Fruit fly (Drosophila melanogaster) whole organism, embryonic: ENCODE measurements around the gene Lamtor4.

Experiments
- Ada2b ChIP-seq: fragments of 200-800 bp; sonication (Bioruptor generic); IDR thresholded peaks from 2 replicates; pipeline ENCODE4 v1.3.6; 2022; ENCODE audit warnings: missing biosample characterization, missing genetic modification characterization
- Antp ChIP-seq: fragments of 200-800 bp; sonication (Bioruptor generic); optimal IDR thresholded peaks from 3 replicates; lab custom pipeline; 2016; ENCODE audit warnings: missing biosample characterization, missing genetic modification characterization
- Atf3 ChIP-seq: fragments of 200-800 bp; sonication (Bioruptor generic); optimal IDR thresholded peaks from 3 replicates; lab custom pipeline; 2016; ENCODE audit warnings: missing biosample characterization, missing genetic modification characterization
- B-H2 ChIP-seq: fragments of 200-800 bp; sonication (Bioruptor generic); optimal IDR thresholded peaks from 2 replicates; lab custom pipeline; 2018; ENCODE audit warnings: missing biosample characterization, mild to moderate bottlenecking, missing genetic modification characterization
- Bdp1 ChIP-seq: fragments of 200-800 bp; sonication (Bioruptor generic); optimal IDR thresholded peaks from 3 replicates; lab custom pipeline; 2016; ENCODE audit warnings: missing biosample characterization, missing genetic modification characterization
- CG1024 ChIP-seq: fragments of 200-800 bp; sonication (Bioruptor generic); IDR thresholded peaks from 2 replicates; pipeline ENCODE4 v1.3.6; 2022; ENCODE audit warnings: missing biosample characterization, missing genetic modification characterization
- CG10462 ChIP-seq: fragments of 200-800 bp; sonication (Bioruptor generic); optimal IDR thresholded peaks from 2 replicates; lab custom pipeline; 2016; ENCODE audit warnings: missing biosample characterization, missing genetic modification characterization
- CG10959 ChIP-seq: fragments of 200-800 bp; sonication (Bioruptor generic); IDR thresholded peaks from 2 replicates; pipeline ENCODE4 v1.3.6; 2022; ENCODE audit warnings: missing biosample characterization, missing genetic modification characterization
- CG10979 ChIP-seq: fragments of 200-800 bp; sonication (Bioruptor generic); optimal IDR thresholded peaks from 2 replicates; lab custom pipeline; 2018; ENCODE audit warnings: missing biosample characterization, mild to moderate bottlenecking, missing genetic modification characterization, moderate library complexity
- CG1233 ChIP-seq: fragments of 200-800 bp; sonication (Bioruptor generic); optimal IDR thresholded peaks from 4 replicates; lab custom pipeline; 2018; ENCODE audit warnings: missing biosample characterization, mild to moderate bottlenecking, missing genetic modification characterization
- CG15269 ChIP-seq: fragments of 200-800 bp; sonication (Bioruptor generic); optimal IDR thresholded peaks from 2 replicates; lab custom pipeline; 2018; ENCODE audit warnings: missing biosample characterization, mild to moderate bottlenecking, missing genetic modification characterization, moderate library complexity
- CG1529 ChIP-seq: fragments of 200-800 bp; sonication (Bioruptor generic); optimal IDR thresholded peaks from 3 replicates; lab custom pipeline; 2018; ENCODE audit warnings: missing biosample characterization, missing genetic modification characterization
- CG17328 ChIP-seq: fragments of 200-800 bp; sonication (Bioruptor generic); IDR thresholded peaks from 2 replicates; pipeline ENCODE4 v1.3.6; 2022; ENCODE audit warnings: missing biosample characterization, missing genetic modification characterization
- CG17829 ChIP-seq: fragments of 200-800 bp; optimal IDR thresholded peaks from 2 replicates; lab custom pipeline; 2019; ENCODE audit warnings: missing biosample characterization, mild to moderate bottlenecking, missing genetic modification characterization, moderate library complexity
- CG2120 ChIP-seq: fragments of 200-800 bp; sonication (Bioruptor generic); optimal IDR thresholded peaks from 3 replicates; lab custom pipeline; 2016; ENCODE audit warnings: missing biosample characterization, missing genetic modification characterization
- CG30403 ChIP-seq: fragments of 200-800 bp; sonication (Bioruptor generic); optimal IDR thresholded peaks from 3 replicates; lab custom pipeline; 2016; ENCODE audit warnings: missing biosample characterization, missing genetic modification characterization
- CG3281 ChIP-seq: fragments of 200-800 bp; sonication (Bioruptor generic); optimal IDR thresholded peaks from 3 replicates; lab custom pipeline; 2017; ENCODE audit warnings: missing biosample characterization, mild to moderate bottlenecking, missing genetic modification characterization
- CG4404 ChIP-seq: fragments of 200-800 bp; sonication (Bioruptor generic); IDR thresholded peaks from 2 replicates; pipeline ENCODE4 v1.3.6; 2022; ENCODE audit warnings: missing biosample characterization, missing genetic modification characterization
- CG4730 ChIP-seq: fragments of 200-800 bp; sonication (Bioruptor generic); IDR thresholded peaks from 2 replicates; pipeline ENCODE4 v1.3.6; 2022; ENCODE audit warnings: missing biosample characterization, missing genetic modification characterization
- CG7372 ChIP-seq: fragments of 200-800 bp; sonication (Bioruptor generic); IDR thresholded peaks from 2 replicates; pipeline ENCODE4 v1.3.6; 2022; ENCODE audit warnings: missing biosample characterization, missing genetic modification characterization
- CG7839 ChIP-seq: fragments of 200-800 bp; sonication (Bioruptor generic); optimal IDR thresholded peaks from 3 replicates; lab custom pipeline; 2018; ENCODE audit warnings: missing biosample characterization, mild to moderate bottlenecking, missing genetic modification characterization, moderate library complexity
- CG7963 ChIP-seq: fragments of 200-800 bp; sonication (Bioruptor generic); IDR thresholded peaks from 3 replicates; pipeline ENCODE4 v1.3.6; 2022; ENCODE audit warnings: missing biosample characterization, missing genetic modification characterization; ENCODE audit not compliant: partially characterized antibody
- CG9215 ChIP-seq: fragments of 200-800 bp; sonication (Bioruptor generic); IDR thresholded peaks from 2 replicates; pipeline ENCODE4 v1.3.6; 2022; ENCODE audit warnings: missing biosample characterization, missing genetic modification characterization
- Dp ChIP-seq: fragments of 200-800 bp; sonication (Bioruptor generic); optimal IDR thresholded peaks from 2 replicates; lab custom pipeline; 2018; ENCODE audit warnings: missing biosample characterization, mild to moderate bottlenecking, missing genetic modification characterization, moderate library complexity
- Gug ChIP-seq: fragments of 200-800 bp; sonication (Bioruptor generic); IDR thresholded peaks from 4 replicates; pipeline ENCODE4 v1.3.6; 2022; ENCODE audit warnings: missing biosample characterization, missing genetic modification characterization
- HHEX ChIP-seq: fragments of 200-800 bp; sonication (Bioruptor generic); optimal IDR thresholded peaks from 3 replicates; lab custom pipeline; 2017; ENCODE audit warnings: missing biosample characterization, mild to moderate bottlenecking, missing genetic modification characterization, missing genetic modification reagents
- HLH3B ChIP-seq: fragments of 200-800 bp; sonication (Bioruptor generic); IDR thresholded peaks from 2 replicates; pipeline ENCODE4 v1.3.6; 2022; ENCODE audit warnings: missing biosample characterization, missing genetic modification characterization
- HLHmδ ChIP-seq: fragments of 200-800 bp; sonication (Bioruptor generic); optimal IDR thresholded peaks from 2 replicates; lab custom pipeline; 2018; ENCODE audit warnings: missing biosample characterization, mild to moderate bottlenecking, missing genetic modification characterization, moderate library complexity
- Hr78 ChIP-seq, 2 experiments: fragments of 200-800 bp in 1 of 2; fragments of >200 bp in 1 of 2; sonication (Bioruptor generic) in 1 of 2; optimal IDR thresholded peaks; 2 replicates each; lab custom pipeline; 2017 to 2019; ENCODE audit warnings: missing biosample characterization in 2 of 2, missing genetic modification characterization in 2 of 2, mild to moderate bottlenecking in 1 of 2, moderate library complexity in 1 of 2
- Med ChIP-seq: fragments of 200-800 bp; sonication (Bioruptor generic); peaks from one replicate; lab custom pipeline; 2016; ENCODE audit warnings: missing biosample characterization, missing genetic modification characterization, mild to moderate bottlenecking, inconsistent platforms, moderate library complexity
- NC2β ChIP-seq: fragments of 200-800 bp; sonication (Bioruptor generic); optimal IDR thresholded peaks from 2 replicates; lab custom pipeline; 2016; ENCODE audit warnings: missing biosample characterization, missing genetic modification characterization
- Nf-YA ChIP-seq: fragments of 200-800 bp; sonication (Bioruptor generic); IDR thresholded peaks from 2 replicates; pipeline ENCODE4 v1.3.6; 2022; ENCODE audit warnings: missing biosample characterization, missing genetic modification characterization
- Oli ChIP-seq: fragments of 200-800 bp; sonication (Bioruptor generic); optimal IDR thresholded peaks from 2 replicates; lab custom pipeline; 2018; ENCODE audit warnings: missing biosample characterization, mild to moderate bottlenecking, missing genetic modification characterization, moderate library complexity
- Ssrp ChIP-seq: fragments of 200-800 bp; sonication (Bioruptor generic); optimal IDR thresholded peaks from 2 replicates; lab custom pipeline; 2018; ENCODE audit warnings: missing biosample characterization, mild to moderate bottlenecking, missing genetic modification characterization, moderate library complexity
- TFAM ChIP-seq: fragments of 200-800 bp; sonication (Bioruptor generic); optimal IDR thresholded peaks from 2 replicates; lab custom pipeline; 2017; ENCODE audit warnings: missing biosample characterization, missing genetic modification characterization, inconsistent platforms
- Xrp1 ChIP-seq: fragments of 200-800 bp; sonication (Bioruptor generic); IDR thresholded peaks from 2 replicates; pipeline ENCODE4 v1.3.6; 2022; ENCODE audit warnings: missing biosample characterization, missing genetic modification characterization
- bab2 ChIP-seq: fragments of 200-800 bp; sonication (Bioruptor generic); optimal IDR thresholded peaks from 2 replicates; lab custom pipeline; 2016; ENCODE audit warnings: missing biosample characterization, missing genetic modification characterization
- ems ChIP-seq: fragments of 200-800 bp; sonication (Bioruptor generic); optimal IDR thresholded peaks from 3 replicates; lab custom pipeline; 2016; ENCODE audit warnings: missing biosample characterization, missing genetic modification characterization
- en ChIP-seq: fragments of 200-800 bp; sonication (Bioruptor generic); optimal IDR thresholded peaks from 2 replicates; lab custom pipeline; 2016; ENCODE audit warnings: missing biosample characterization, missing genetic modification characterization
- eve ChIP-seq, 2 experiments: fragments of >200 bp; optimal IDR thresholded peaks; 2 replicates each; lab custom pipeline; 2017; ENCODE audit warnings: missing biosample characterization in 2 of 2, missing genetic modification characterization in 2 of 2
- gcm ChIP-seq: fragments of 200-800 bp; sonication (Bioruptor generic); optimal IDR thresholded peaks from 2 replicates; lab custom pipeline; 2019; ENCODE audit warnings: missing biosample characterization, mild to moderate bottlenecking, missing genetic modification characterization, moderate library complexity
- grn ChIP-seq: fragments of 200-800 bp; sonication (Bioruptor generic); optimal IDR thresholded peaks from 3 replicates; lab custom pipeline; 2017; ENCODE audit warnings: missing biosample characterization, missing genetic modification characterization
- lilli ChIP-seq: fragments of 200-800 bp; sonication (Bioruptor generic); optimal IDR thresholded peaks from 3 replicates; lab custom pipeline; 2016; ENCODE audit warnings: missing biosample characterization, missing genetic modification characterization
- row ChIP-seq: fragments of 200-800 bp; sonication (Bioruptor generic); IDR thresholded peaks from 3 replicates; pipeline ENCODE4 v1.3.6; 2022; ENCODE audit warnings: missing biosample characterization, missing genetic modification characterization
- sob ChIP-seq: fragments of 200-800 bp; sonication (Bioruptor generic); IDR thresholded peaks from 2 replicates; pipeline ENCODE4 v1.3.6; 2022; ENCODE audit warnings: missing biosample characterization, missing genetic modification characterization
- stc ChIP-seq: fragments of 200-800 bp; sonication (Bioruptor generic); IDR thresholded peaks from 2 replicates; pipeline ENCODE4 v1.3.6; 2022; ENCODE audit warnings: missing biosample characterization, missing genetic modification characterization
- trem ChIP-seq: fragments of 200-800 bp; optimal IDR thresholded peaks from 3 replicates; lab custom pipeline; 2019; ENCODE audit warnings: missing biosample characterization, mild to moderate bottlenecking, missing genetic modification characterization, moderate library complexity
- trh ChIP-seq: fragments of 200-800 bp; sonication (Bioruptor generic); optimal IDR thresholded peaks from 2 replicates; lab custom pipeline; 2016; ENCODE audit warnings: missing biosample characterization, missing genetic modification characterization
- twi ChIP-seq: fragments of 200-800 bp; optimal IDR thresholded peaks from 2 replicates; lab custom pipeline; 2019; ENCODE audit warnings: missing biosample characterization, mild to moderate bottlenecking, missing genetic modification characterization, moderate library complexity
- unc-4 ChIP-seq: fragments of 200-800 bp; sonication (Bioruptor generic); IDR thresholded peaks from 2 replicates; pipeline ENCODE4 v1.3.6; 2022; ENCODE audit warnings: missing biosample characterization, missing genetic modification characterization; ENCODE audit not compliant: partially characterized antibody
- zf30C ChIP-seq: fragments of 200-800 bp; sonication (Bioruptor generic); optimal IDR thresholded peaks from 3 replicates; lab custom pipeline; 2018; ENCODE audit warnings: missing biosample characterization, mild to moderate bottlenecking, missing genetic modification characterization

Lamtor4 gene

DNA sequence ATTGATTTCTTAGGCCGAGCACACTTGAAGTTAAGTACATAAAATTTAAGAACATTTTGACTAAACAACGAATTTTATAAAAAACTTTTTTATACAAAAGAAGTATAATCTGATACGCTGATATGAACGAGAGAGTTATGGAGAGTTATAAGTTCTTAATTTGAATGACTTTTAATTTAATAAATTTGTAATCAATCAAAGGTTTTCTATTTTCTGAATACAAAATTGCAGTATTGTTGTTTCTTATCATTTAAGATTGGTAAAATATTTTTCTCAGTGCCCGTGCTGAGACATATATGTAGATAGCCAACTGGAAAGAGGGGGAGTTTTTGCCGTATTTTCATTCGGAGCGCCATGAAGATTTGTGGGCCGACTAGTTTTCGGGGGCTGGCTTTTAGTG is 23.6 kb upstream of the Lamtor4 start (continued):
- TF ChIP-seq gcm (GFP tag; lab: Kevin White, UChicago) (peak; percentile 19), CG7963 (GFP tag; lab: Robert Waterston, UW) (no peak), CG10959 (no peak), CG1233 (GFP tag; lab: Kevin White, UChicago) (no peak), unc-4 (no peak), grn (GFP tag; lab: Kevin White, UChicago) (no peak), CG3281 (no peak), eve (GFP tag; optimal IDR thresholded peaks at IDR 0.05; lab: Kevin White, UChicago) (no peak), CG4730 (no peak), TFAM (GFP tag; lab: Kevin White, UChicago) (no peak), Dp (GFP tag; lab: Kevin White, UChicago) (no peak), Ada2b (no peak), trh (GFP tag; lab: Kevin White, UChicago) (no peak), HHEX (GFP tag; lab: Kevin White, UChicago) (no peak), sob (GFP tag; lab: Robert Waterston, UW) (no peak)
- TF ChIP-seq, all 482 proteins: peak for 84

DNA sequence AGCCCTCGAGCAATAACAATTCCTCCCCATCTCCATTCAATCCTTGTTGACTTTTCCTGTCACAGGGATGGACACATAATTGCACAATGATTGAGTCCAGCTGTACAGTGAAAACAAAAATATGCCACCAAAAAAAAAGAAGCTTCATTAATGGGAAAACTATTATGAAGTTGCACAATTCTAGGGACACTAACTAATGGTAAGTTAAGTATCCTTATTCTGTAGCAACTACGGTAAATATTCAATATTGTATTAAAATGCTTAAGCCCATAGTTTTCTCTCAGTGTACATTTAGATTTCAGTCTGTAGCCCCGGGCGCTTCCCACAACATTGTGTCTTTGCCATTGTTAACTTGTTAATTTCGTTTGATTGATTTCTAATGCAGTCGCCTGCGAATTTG is 21.7 kb upstream of the Lamtor4 start:
- TF ChIP-seq eve (GFP tag; optimal IDR thresholded peaks at IDR 0.05; lab: Kevin White, UChicago) (peak in 1 of 2 experiments; percentile 47), CG7372 (GFP tag; lab: Robert Waterston, UW) (0 out of 2 replicates have a peak, but pooled peaks have one; percentile 17), CG9215 (no peak), Gug (GFP tag; lab: Robert Waterston, UW) (peak; percentile 22; the same call in 1 of the 4 replicates), Xrp1 (GFP tag; lab: Robert Waterston, UW) (peak; percentile 77), Ssrp (tag; lab: Kevin White, UChicago) (peak; percentile 60), trem (tag; lab: Kevin White, UChicago) (peak; percentile 28), bab2 (peak; percentile 27), Antp (peak; percentile 38), CG7839 (tag; lab: Kevin White, UChicago) (peak; percentile 54), CG15269 (tag; lab: Kevin White, UChicago) (no peak), B-H2 (GFP tag; lab: Kevin White, UChicago) (no peak), Oli (peak; percentile 57), CG30403 (GFP tag; lab: Kevin White, UChicago) (peak; percentile 19), CG10979 (tag; lab: Kevin White, UChicago) (peak; percentile 66), Bdp1 (GFP tag; lab: Kevin White, UChicago) (peak; percentile 6), CG10462 (peak; percentile 43), Med (GFP tag; lab: Kevin White, UChicago) (peak; percentile 64), Nf-YA (GFP tag; lab: Robert Waterston, UW) (no peak), row (GFP tag; lab: Robert Waterston, UW) (peak; percentile 54; the same call in 2 of the 3 replicates), ems (peak; percentile 7), zf30C (GFP tag; lab: Kevin White, UChicago) (peak; percentile 62), NC2β (GFP tag; lab: Kevin White, UChicago) (peak; percentile 36), HLH3B (GFP tag; lab: Robert Waterston, UW) (peak; percentile 30; the same call in 1 of the 2 replicates), twi (tag; lab: Kevin White, UChicago) (peak; percentile 16), en (peak; percentile 21), Hr78 (GFP tag; optimal IDR thresholded peaks at IDR 0.05; lab: Kevin White, UChicago) (no peak), lilli (GFP tag; lab: Kevin White, UChicago) (peak; percentile 16), stc (GFP tag; lab: Robert Waterston, UW) (peak; percentile 31; the same call in 1 of the 2 replicates), CG17829 (peak; percentile 69), CG17328 (peak; percentile 65), Atf3 (GFP tag; lab: Kevin White, UChicago) (peak; percentile 6), CG4404 (GFP tag; lab: Robert Waterston, UW) (peak; percentile 56), CG1024 (GFP tag; lab: Robert Waterston, UW) (0 out of 2 replicates have a peak, but pooled peaks have one; percentile 28), HLHmδ (GFP tag; lab: Kevin White, UChicago) (no peak), CG1529 (GFP tag; lab: Kevin White, UChicago) (peak; percentile 19), CG2120 (GFP tag; lab: Kevin White, UChicago) (no peak)
